Worm (Caenorhabditis elegans) whole organism, L1 larva: Measurements from ENCODE around the gene Y37D8A.19.

ENCODE experiments used
- C04F5.9 ChIP-seq: sonication (generic microtip); optimal IDR thresholded peaks from 2 replicates; lab custom pipeline; 2016; ENCODE audit warnings: missing genetic modification characterization, missing compliant biosample characterization
- C16A3.4 ChIP-seq: fragments of 150-350 bp; optimal IDR thresholded peaks from 2 replicates; lab custom pipeline; 2014; ENCODE audit warnings: missing biosample characterization, missing genetic modification characterization
- alr-1 ChIP-seq: fragments of 200-800 bp; sonication (Bioruptor generic); optimal IDR thresholded peaks from 2 replicates; lab custom pipeline; 2018; ENCODE audit warnings: borderline replicate concordance, mild to moderate bottlenecking, missing genetic modification characterization, missing compliant biosample characterization
- blmp-1 ChIP-seq: fragments of 150-350 bp; optimal IDR thresholded peaks from 2 replicates; lab custom pipeline; 2014; ENCODE audit warnings: missing biosample characterization, missing genetic modification characterization
- dpl-1 ChIP-seq, 3 experiments: fragments of 150-350 bp in 2 of 3; sonication (generic microtip) in 1 of 3; optimal IDR thresholded peaks; 2 replicates each; lab custom pipeline; 2014 to 2017; ENCODE audit warnings: missing biosample characterization in 3 of 3, missing genetic modification characterization in 3 of 3, missing genetic modification reagents in 3 of 3
- efl-1 ChIP-seq, 4 experiments: fragments of 150-350 bp; optimal IDR thresholded peaks in 3 of 4; peaks in 1 of 4; 1 replicate in 1 of 4; 2 replicates in 3 of 4; lab custom pipeline; 2014; ENCODE audit warnings: missing biosample characterization in 2 of 4, missing genetic modification characterization in 2 of 4, missing genetic modification reagents in 2 of 4
- efl-3 ChIP-seq: fragments of 200-800 bp; sonication (Bioruptor generic); optimal IDR thresholded peaks from 2 replicates; lab custom pipeline; 2018; ENCODE audit warnings: mild to moderate bottlenecking, missing genetic modification characterization, missing compliant biosample characterization
- egl-13 ChIP-seq: sonication (generic microtip); optimal IDR thresholded peaks from 2 replicates; lab custom pipeline; 2016; ENCODE audit warnings: missing genotype, missing genetic modification reagents, missing genetic modification characterization, missing compliant biosample characterization
- elt-2 ChIP-seq: sonication (generic microtip); optimal IDR thresholded peaks from 2 replicates; lab custom pipeline; 2016; ENCODE audit warnings: missing genetic modification characterization, mild to moderate bottlenecking, inconsistent platforms, missing compliant biosample characterization, missing genetic modification reagents
- elt-3 ChIP-seq, 6 experiments: fragments of 150-350 bp in 1 of 6; sonication (generic microtip); optimal IDR thresholded peaks; 2 replicates each; lab custom pipeline; 2017 to 2018; ENCODE audit warnings: missing biosample characterization in 6 of 6, missing genetic modification characterization in 6 of 6, inconsistent platforms in 1 of 6
- fkh-10 ChIP-seq: sonication (generic microtip); optimal IDR thresholded peaks from 2 replicates; lab custom pipeline; 2017; ENCODE audit warnings: missing biosample characterization, missing genetic modification reagents, missing genetic modification characterization
- fkh-4 ChIP-seq: sonication (generic microtip); optimal IDR thresholded peaks from 2 replicates; lab custom pipeline; 2016; ENCODE audit warnings: missing compliant biosample characterization, missing genetic modification characterization, borderline replicate concordance
- fos-1 ChIP-seq: fragments of 150-350 bp; optimal IDR thresholded peaks from 2 replicates; lab custom pipeline; 2014; ENCODE audit warnings: missing biosample characterization, missing genetic modification characterization
- hpl-2 ChIP-seq: fragments of 150-350 bp; optimal IDR thresholded peaks from 2 replicates; lab custom pipeline; 2014; ENCODE audit warnings: missing biosample characterization, missing genetic modification reagents, missing genetic modification characterization
- isw-1 ChIP-seq: fragments of 200-800 bp; sonication (Bioruptor generic); IDR thresholded peaks from 2 replicates; pipeline ENCODE4 v1.3.6; 2022; ENCODE audit warnings: missing genetic modification characterization, missing compliant biosample characterization
- lin-35 ChIP-seq, 2 experiments: fragments of 150-350 bp; optimal IDR thresholded peaks; 2 replicates each; lab custom pipeline; 2014; ENCODE audit warnings: missing biosample characterization in 2 of 2, missing genetic modification characterization in 2 of 2, missing genetic modification reagents in 2 of 2
- lin-39 ChIP-seq: fragments of 150-350 bp; optimal IDR thresholded peaks from 2 replicates; lab custom pipeline; 2014; ENCODE audit warnings: missing biosample characterization, missing genetic modification reagents, missing genetic modification characterization
- lsy-2 ChIP-seq, 2 experiments: fragments of 150-350 bp; optimal IDR thresholded peaks; 2 replicates each; lab custom pipeline; 2014; ENCODE audit warnings: missing biosample characterization in 2 of 2, missing genetic modification characterization in 2 of 2
- mab-9 ChIP-seq: fragments of 200-800 bp; sonication (Bioruptor generic); IDR thresholded peaks from 2 replicates; pipeline ENCODE4 v1.3.6; 2022; ENCODE audit warnings: missing genetic modification reagents, missing genetic modification characterization, missing compliant biosample characterization
- nhr-12 ChIP-seq: sonication (generic microtip); optimal IDR thresholded peaks from 2 replicates; lab custom pipeline; 2017; ENCODE audit warnings: missing biosample characterization, missing genetic modification characterization
- nhr-20 ChIP-seq: sonication (generic microtip); optimal IDR thresholded peaks from 2 replicates; lab custom pipeline; 2016; ENCODE audit warnings: mild to moderate bottlenecking, missing genetic modification characterization, missing compliant biosample characterization
- nhr-237 ChIP-seq: fragments of 150-350 bp; optimal IDR thresholded peaks from 2 replicates; lab custom pipeline; 2014; ENCODE audit warnings: missing biosample characterization, missing genetic modification characterization
- nhr-76 ChIP-seq: sonication (generic microtip); optimal IDR thresholded peaks from 2 replicates; lab custom pipeline; 2017; ENCODE audit warnings: missing biosample characterization, missing genetic modification characterization
- nhr-84 ChIP-seq: sonication (generic microtip); optimal IDR thresholded peaks from 2 replicates; lab custom pipeline; 2017; ENCODE audit warnings: missing biosample characterization, missing genetic modification characterization
- nhr-85 ChIP-seq: sonication (generic microtip); peaks from one replicate; lab custom pipeline; 2016; ENCODE audit warnings: missing genetic modification characterization, inconsistent platforms, missing compliant biosample characterization
- nhr-90 ChIP-seq: sonication (generic microtip); optimal IDR thresholded peaks from 2 replicates; lab custom pipeline; 2016; ENCODE audit warnings: mild to moderate bottlenecking, missing genetic modification characterization, missing compliant biosample characterization; ENCODE audit not compliant: poor library complexity
- pqm-1 ChIP-seq: sonication (generic microtip); optimal IDR thresholded peaks from 3 replicates; lab custom pipeline; 2017; ENCODE audit warnings: missing biosample characterization, missing genetic modification characterization
- snpc-4 ChIP-seq: fragments of 150-350 bp; optimal IDR thresholded peaks from 2 replicates; lab custom pipeline; 2014; ENCODE audit warnings: missing biosample characterization, missing genetic modification characterization
- sptf-1 ChIP-seq: fragments of 150-350 bp; optimal IDR thresholded peaks from 2 replicates; lab custom pipeline; 2014; ENCODE audit warnings: missing biosample characterization, missing genetic modification characterization
- sup-37 ChIP-seq: fragments of 200-800 bp; sonication (Bioruptor generic); optimal IDR thresholded peaks from 2 replicates; lab custom pipeline; 2018; ENCODE audit warnings: mild to moderate bottlenecking, missing genetic modification characterization, missing compliant biosample characterization
- tlp-1 ChIP-seq: fragments of 150-350 bp; optimal IDR thresholded peaks from 2 replicates; lab custom pipeline; 2014; ENCODE audit warnings: missing biosample characterization, missing genetic modification characterization
- unc-30 ChIP-seq: sonication (generic microtip); optimal IDR thresholded peaks from 2 replicates; lab custom pipeline; 2017; ENCODE audit warnings: missing biosample characterization, missing genetic modification characterization
- unc-62 ChIP-seq: fragments of 150-350 bp; optimal IDR thresholded peaks from 2 replicates; lab custom pipeline; 2014; ENCODE audit warnings: missing biosample characterization, missing genetic modification reagents, missing genetic modification characterization
- xbp-1 ChIP-seq: sonication (generic microtip); optimal IDR thresholded peaks from 2 replicates; lab custom pipeline; 2016; ENCODE audit warnings: missing genetic modification characterization, missing compliant biosample characterization
- zip-4 ChIP-seq: fragments of 200-800 bp; sonication (Bioruptor generic); optimal IDR thresholded peaks from 2 replicates; lab custom pipeline; 2018; ENCODE audit warnings: mild to moderate bottlenecking, missing genetic modification characterization, moderate library complexity, missing compliant biosample characterization

Y37D8A.19 gene

ce11 chrIII:12942307-12942706 is 12.6 kb downstream of the Y37D8A.19 start, which contains the start of gene unc-25:
Gene unc-25 (plus strand): TSS chrIII:12942651.
- TF ChIP-seq fos-1 (tag; lab: Kevin White, UChicago) (no peak), mab-9 (peak; percentile 22; the same call in 1 of the 2 replicates), fkh-10 (GFP tag; lab: Kevin White, UChicago) (peak; percentile 53)

ce11 chrIII:12944064-12944463 is 14.4 kb downstream of the Y37D8A.19 start:
- TF ChIP-seq lin-39 = no peak

- TF ChIP-seq efl-1 (optimal IDR thresholded peaks at IDR 0.05; lab: Kevin White, UChicago) (no peak), efl-1 (GFP tag; optimal IDR thresholded peaks at IDR 0.05 in 1 of 2; lab: Kevin White, UChicago) (peak in 1 of 2 experiments; percentile 62), fkh-4 (no peak), nhr-76 (tag; lab: Kevin White, UChicago) (no peak)
Observed at ce11 chrIII:12945072-12945471, 15.4 kb downstream of the Y37D8A.19 start.

- TF ChIP-seq unc-30 = no peak
- no peak for TF ChIP-seq fkh-10 (GFP tag; lab: Kevin White, UChicago)
- no peak for TF ChIP-seq nhr-90 (tag; lab: Kevin White, UChicago)
- no peak for TF ChIP-seq nhr-237
- no peak for TF ChIP-seq sptf-1 (tag; lab: Kevin White, UChicago)
- TF ChIP-seq lin-35 (GFP tag; optimal IDR thresholded peaks at IDR 0.05; lab: Kevin White, UChicago) = no peak
Observed at ce11 chrIII:12951362-12952228, 21.9 kb downstream of the Y37D8A.19 start, which contains the start of gene Y39E4A.1. Gene Y39E4A.1 (plus strand): TSS chrIII:12951412.

ce11 chrIII:12952615-12953014 is 22.9 kb downstream of the Y37D8A.19 start:
- TF ChIP-seq unc-62 (GFP tag; lab: Kevin White, UChicago) (no peak), lsy-2 (tag; optimal IDR thresholded peaks at IDR 0.05; lab: Kevin White, UChicago) (no peak), zip-4 (GFP tag; lab: Kevin White, UChicago) (no peak), hpl-2 (no peak)

- peak; percentile 18 for TF ChIP-seq nhr-85 (tag; lab: Kevin White, UChicago)
- no peak for TF ChIP-seq efl-3 (GFP tag; lab: Kevin White, UChicago)
- peak; percentile 63 for TF ChIP-seq elt-2 (tag; lab: Kevin White, UChicago)
- TF ChIP-seq lin-35 (GFP tag; optimal IDR thresholded peaks at IDR 0.05; lab: Kevin White, UChicago) = peak in 1 of 2 experiments; percentile 0
- TF ChIP-seq elt-3 (tag; optimal IDR thresholded peaks at IDR 0.05; lab: Kevin White, UChicago) = peak in 1 of 6 experiments; percentile 2
- TF ChIP-seq blmp-1 (tag; lab: Kevin White, UChicago) = peak; percentile 21
- TF ChIP-seq unc-62 (GFP tag; lab: Kevin White, UChicago) = no peak
- TF ChIP-seq isw-1 (GFP tag; lab: Robert Waterston, UW) = no peak
- peak; percentile 9 for TF ChIP-seq nhr-90 (tag; lab: Kevin White, UChicago)
- TF ChIP-seq efl-1 (optimal IDR thresholded peaks at IDR 0.05; lab: Kevin White, UChicago) = no peak
- peak in 1 of 2 experiments; percentile 77 for TF ChIP-seq efl-1 (GFP tag; optimal IDR thresholded peaks at IDR 0.05 in 1 of 2; lab: Kevin White, UChicago)
- TF ChIP-seq sptf-1 (tag; lab: Kevin White, UChicago) = no peak
Observed at ce11 chrIII:12959286-12959685, 29.6 kb downstream of the Y37D8A.19 start.

ce11 chrIII:12960705-12961104 is 31.0 kb downstream of the Y37D8A.19 start:
- TF ChIP-seq elt-2 (tag; lab: Kevin White, UChicago) (peak; percentile 53), snpc-4 (tag; lab: Kevin White, UChicago) (no peak)

ce11 chrIII:12966895-12967294 is 37.2 kb downstream of the Y37D8A.19 start, which contains the start of gene ttm-1:
Gene ttm-1 (minus strand): TSS chrIII:12966995.
- TF ChIP-seq C16A3.4 (tag; lab: Kevin White, UChicago) (no peak), egl-13 (tag; lab: Kevin White, UChicago) (no peak), xbp-1 (tag; lab: Kevin White, UChicago) (no peak), pqm-1 (no peak), nhr-84 (tag; lab: Kevin White, UChicago) (no peak), mab-9 (no peak), tlp-1 (tag; lab: Kevin White, UChicago) (no peak), sup-37 (GFP tag; lab: Kevin White, UChicago) (no peak), blmp-1 (tag; lab: Kevin White, UChicago) (no peak), dpl-1 (GFP tag; optimal IDR thresholded peaks at IDR 0.05; lab: Kevin White, UChicago) (no peak), lsy-2 (tag; optimal IDR thresholded peaks at IDR 0.05; lab: Kevin White, UChicago) (no peak), alr-1 (tag; lab: Kevin White, UChicago) (no peak), nhr-20 (tag; lab: Kevin White, UChicago) (no peak), snpc-4 (tag; lab: Kevin White, UChicago) (no peak), C04F5.9 (no peak), nhr-12 (tag; lab: Kevin White, UChicago) (no peak)
